Fruit fly (Drosophila melanogaster): Measurements from ENCODE around the gene Gr93c.
A peak's percentile ranks its signal among the peaks of the same experiment; 100 is the strongest.

Gr93c gene

dm6 chr3R:21828040-21828526 lies 17.0 kb downstream of the Gr93c start (continued):
- peak; percentile 28 for TF ChIP-seq Sox100B (GFP tag; optimal IDR thresholded peaks at IDR 0.05)
- TF ChIP-seq CG12659 (GFP tag; optimal IDR thresholded peaks at IDR 0.05), result peak; percentile 26
- peak; percentile 79 for TF ChIP-seq jumu (GFP tag; optimal IDR thresholded peaks at IDR 0.05)
- peak; percentile 33 for TF ChIP-seq salm (tag; optimal IDR thresholded peaks at IDR 0.05)
- no peak for TF ChIP-seq CG13894 (tag; optimal IDR thresholded peaks at IDR 0.05)
- TF ChIP-seq CG9932 (GFP tag; IDR thresholded peaks at IDR 0.05), result no peak
- no peak for TF ChIP-seq gsb (GFP tag; IDR thresholded peaks at IDR 0.05)
- peak; percentile 33 for TF ChIP-seq CG18764 (GFP tag; optimal IDR thresholded peaks at IDR 0.05)
- peak; percentile 46 for TF ChIP-seq pb (GFP tag; optimal IDR thresholded peaks at IDR 0.05)
- TF ChIP-seq CG14014 (GFP tag; IDR thresholded peaks at IDR 0.05), result 0 out of 2 replicates have a peak, but pooled peaks have one; percentile 25
- TF ChIP-seq CG10959 (GFP tag; IDR thresholded peaks at IDR 0.05), result peak; percentile 84
- peak; percentile 90 for TF ChIP-seq CG17829 (tag; optimal IDR thresholded peaks at IDR 0.05)
- peak; percentile 77 for TF ChIP-seq lmd (GFP tag; IDR thresholded peaks at IDR 0.05)
- no peak for TF ChIP-seq Taf1 (GFP tag; IDR thresholded peaks at IDR 0.05)
- TF ChIP-seq CG9609 (GFP tag; optimal IDR thresholded peaks at IDR 0.05), result peak; percentile 78
- peak; percentile 55 for TF ChIP-seq CG18619 (GFP tag; optimal IDR thresholded peaks at IDR 0.05)
- TF ChIP-seq H2.0 (GFP tag; IDR thresholded peaks at IDR 0.05), result peak; percentile 78
- no peak for TF ChIP-seq knrl (GFP tag; IDR thresholded peaks at IDR 0.05; ENCODE audit: partially characterized antibody)
- TF ChIP-seq al (GFP tag; IDR thresholded peaks at IDR 0.05), result no peak
- TF ChIP-seq Ada2b (GFP tag; IDR thresholded peaks at IDR 0.05), result peak; percentile 41
- TF ChIP-seq CG11695 (GFP tag; IDR thresholded peaks at IDR 0.05), result no peak
- TF ChIP-seq oc (tag; optimal IDR thresholded peaks at IDR 0.05), result peak; percentile 81
- peak; percentile 93 for TF ChIP-seq Ets65A (GFP tag)
- TF ChIP-seq dati (GFP tag; IDR thresholded peaks at IDR 0.05), result no peak; the same call in 1 of the 2 replicates
- no peak for TF ChIP-seq fd3F (GFP tag; optimal IDR thresholded peaks at IDR 0.05)
- TF ChIP-seq gro (GFP tag; optimal IDR thresholded peaks at IDR 0.05), result no peak
- no peak for TF ChIP-seq usp (GFP tag; optimal IDR thresholded peaks at IDR 0.05)
- TF ChIP-seq Dip3 (GFP tag; optimal IDR thresholded peaks at IDR 0.05), result no peak
- no peak for TF ChIP-seq Aef1 (GFP tag; IDR thresholded peaks at IDR 0.05)
- TF ChIP-seq Abd-B (GFP tag; optimal IDR thresholded peaks at IDR 0.05), result peak; percentile 82
- peak; percentile 40 for TF ChIP-seq CG14965 (GFP tag; optimal IDR thresholded peaks at IDR 0.05; ENCODE audit: borderline replicate concordance)
- no peak for TF ChIP-seq tll (GFP tag; optimal IDR thresholded peaks at IDR 0.05)
- TF ChIP-seq CG11085 (GFP tag; IDR thresholded peaks at IDR 0.05), result no peak
- peak; percentile 62 for TF ChIP-seq dmrt99B (tag; optimal IDR thresholded peaks at IDR 0.05)
- TF ChIP-seq Doc2 (GFP tag; IDR thresholded peaks at IDR 0.05), result no peak
- peak; percentile 81 for TF ChIP-seq Atf3 (GFP tag; optimal IDR thresholded peaks at IDR 0.05)
- peak; percentile 71 for TF ChIP-seq cato (GFP tag; optimal IDR thresholded peaks at IDR 0.05; ENCODE audit: borderline replicate concordance)
- TF ChIP-seq CG9437 (GFP tag; optimal IDR thresholded peaks at IDR 0.05), result peak; percentile 62
- no peak for TF ChIP-seq CG34224 (GFP tag; IDR thresholded peaks at IDR 0.05; ENCODE audit: partially characterized antibody)
- no peak for TF ChIP-seq fru (optimal IDR thresholded peaks at IDR 0.05)
- TF ChIP-seq Ssrp (tag; optimal IDR thresholded peaks at IDR 0.05), result peak; percentile 86
- TF ChIP-seq Dek (tag; optimal IDR thresholded peaks at IDR 0.05), result no peak
- TF ChIP-seq CG34422 (GFP tag; IDR thresholded peaks at IDR 0.05), result peak; percentile 66; the same call in 2 of the 3 replicates
- peak; percentile 65 for TF ChIP-seq gcm (GFP tag; optimal IDR thresholded peaks at IDR 0.05)
- no peak for TF ChIP-seq HmgD (GFP tag; optimal IDR thresholded peaks at IDR 0.05)
- TF ChIP-seq emc (GFP tag; optimal IDR thresholded peaks at IDR 0.05), result no peak
- TF ChIP-seq Hmx (GFP tag; optimal IDR thresholded peaks at IDR 0.05), result no peak
- no peak for TF ChIP-seq D (optimal IDR thresholded peaks at IDR 0.05)
- peak; percentile 79 for TF ChIP-seq D (GFP tag; optimal IDR thresholded peaks at IDR 0.05)
- no peak for TF ChIP-seq maf-S (GFP tag; optimal IDR thresholded peaks at IDR 0.05)
- TF ChIP-seq CG15514 (GFP tag; optimal IDR thresholded peaks at IDR 0.05), result no peak
- TF ChIP-seq CG13123 (GFP tag; optimal IDR thresholded peaks at IDR 0.05), result peak; percentile 12

Data from whole organism, embryonic.